Worm (Caenorhabditis elegans) whole organism, late embryonic: ENCODE data around the gene morc-1.

Experiments used
- ahr-1 ChIP-seq: sonication (generic microtip); optimal IDR thresholded peaks from 2 replicates; lab custom pipeline; 2016; ENCODE audit warnings: missing genetic modification characterization, missing compliant biosample characterization
- ama-1 ChIP-seq: fragments of 150-350 bp; optimal IDR thresholded peaks from 2 replicates; lab custom pipeline; 2014
- ceh-30 ChIP-seq: fragments of 150-350 bp; optimal IDR thresholded peaks from 2 replicates; lab custom pipeline; 2014; ENCODE audit warnings: missing biosample characterization, missing genetic modification characterization
- ceh-34 ChIP-seq: sonication (generic microtip); optimal IDR thresholded peaks from 2 replicates; lab custom pipeline; 2016; ENCODE audit warnings: mild to moderate bottlenecking, missing genetic modification characterization, missing compliant biosample characterization
- dmd-4 ChIP-seq: sonication (generic microtip); optimal IDR thresholded peaks from 2 replicates; lab custom pipeline; 2016; ENCODE audit warnings: borderline replicate concordance, missing genetic modification characterization, missing compliant biosample characterization
- dve-1 ChIP-seq: sonication (generic microtip); optimal IDR thresholded peaks from 2 replicates; lab custom pipeline; 2017; ENCODE audit warnings: antibody characterized with exemption, mild to moderate bottlenecking, missing genetic modification characterization, missing compliant biosample characterization
- hlh-13 ChIP-seq: fragments of 200-800 bp; sonication (Bioruptor generic); optimal IDR thresholded peaks from 2 replicates; lab custom pipeline; 2018; ENCODE audit warnings: mild to moderate bottlenecking, missing genetic modification characterization, missing compliant biosample characterization
- pha-4 ChIP-seq: fragments of 150-350 bp; optimal IDR thresholded peaks from 2 replicates; lab custom pipeline; 2018; ENCODE audit warnings: missing biosample characterization, missing genetic modification reagents, missing genetic modification characterization

ce11 chrIII:5180588-5180987 lies 26.1 kb downstream of the morc-1 start:
- no peak for TF ChIP-seq ahr-1 (tag; lab: Kevin White, UChicago)
- no peak for TF ChIP-seq dve-1 (tag; lab: Kevin White, UChicago)
- no peak for TF ChIP-seq ceh-34 (tag; lab: Kevin White, UChicago)
- TF ChIP-seq pha-4 (tag; lab: Kevin White, UChicago) = no peak
- no peak for TF ChIP-seq ceh-30 (tag; lab: Kevin White, UChicago)
- TF ChIP-seq hlh-13 = no peak
- TF ChIP-seq ama-1 (lab: Kevin White, UChicago) = no peak
- TF ChIP-seq dmd-4 = no peak
